Worm (Caenorhabditis elegans): Measurements from ENCODE around the gene mdt-10.

The mdt-10 gene

ce11 chrII:7877744-7878468 lies 23.1 kb upstream of the mdt-10 start, which contains the start of gene T01H3.2:
Gene T01H3.2 (minus strand): TSS chrII:7877994.
- TF ChIP-seq nhr-102 (tag; optimal IDR thresholded peaks at IDR 0.05) (peak; percentile 53), lsy-2 (tag; optimal IDR thresholded peaks at IDR 0.05) (peak in 1 of 2 experiments; percentile 39), unc-39 (tag; optimal IDR thresholded peaks at IDR 0.05) (no peak), ceh-82 (tag; optimal IDR thresholded peaks at IDR 0.05) (no peak), pha-4 (GFP tag; IDR thresholded peaks at IDR 0.05) (no peak), pha-4 (tag; optimal IDR thresholded peaks at IDR 0.05) (no peak), ceh-28 (tag; optimal IDR thresholded peaks at IDR 0.05) (no peak), T20F7.1 (GFP tag; optimal IDR thresholded peaks at IDR 0.05) (peak; percentile 71), Y48G9A.11 (GFP tag; IDR thresholded peaks at IDR 0.05) (0 out of 2 replicates have a peak, but pooled peaks have one; percentile 38), mdt-29 (GFP tag; IDR thresholded peaks at IDR 0.05) (0 out of 2 replicates have a peak, but pooled peaks have one; percentile 20), dve-1 (tag; optimal IDR thresholded peaks at IDR 0.05; ENCODE audit: insufficient read depth) (peak; percentile 37), rbr-2 (tag; optimal IDR thresholded peaks at IDR 0.05) (no peak), lin-38 (GFP tag; IDR thresholded peaks at IDR 0.05) (peak; percentile 52), ama-1 (optimal IDR thresholded peaks at IDR 0.05) (peak; percentile 27), hif-1 (tag; optimal IDR thresholded peaks at IDR 0.05) (no peak), aha-1 (tag) (no peak), mep-1 (tag; optimal IDR thresholded peaks at IDR 0.05) (peak; percentile 26), ZK337.2 (GFP tag; IDR thresholded peaks at IDR 0.05) (no peak), unc-62 (GFP tag; optimal IDR thresholded peaks at IDR 0.05 in 1 of 2) (peak in 1 of 2 experiments; percentile 96), unc-62 (tag; optimal IDR thresholded peaks at IDR 0.05) (no peak), zip-11 (GFP tag; IDR thresholded peaks at IDR 0.05) (no peak), spr-1 (tag; optimal IDR thresholded peaks at IDR 0.05) (peak; percentile 27)

- TF ChIP-seq mxl-3 (GFP tag; optimal IDR thresholded peaks at IDR 0.05) (no peak), rbr-2 (tag; optimal IDR thresholded peaks at IDR 0.05) (peak; percentile 16), lsy-2 (tag; optimal IDR thresholded peaks at IDR 0.05) (peak in 1 of 2 experiments; percentile 83), Y48G9A.11 (GFP tag; IDR thresholded peaks at IDR 0.05) (peak; percentile 59), egl-27 (tag; optimal IDR thresholded peaks at IDR 0.05) (no peak), mxl-2 (GFP tag; conservative IDR thresholded peaks at IDR 0.05) (no peak), nhr-6 (tag; optimal IDR thresholded peaks at IDR 0.05) (peak; percentile 21), pha-4 (GFP tag; IDR thresholded peaks at IDR 0.05) (no peak), pha-4 (tag; optimal IDR thresholded peaks at IDR 0.05) (peak; percentile 65), madf-5 (GFP tag; IDR thresholded peaks at IDR 0.05) (no peak), hlh-30 (tag; optimal IDR thresholded peaks at IDR 0.05; ENCODE audit: insufficient read depth) (peak; percentile 30), fos-1 (tag; optimal IDR thresholded peaks at IDR 0.05) (no peak), lin-38 (GFP tag; IDR thresholded peaks at IDR 0.05) (peak; percentile 20; the same call in 1 of the 2 replicates), mes-2 (tag; optimal IDR thresholded peaks at IDR 0.05; ENCODE audit: poor library complexity, severe bottlenecking) (peak; percentile 67), daf-16 (GFP tag; optimal IDR thresholded peaks at IDR 0.05) (no peak), daf-16 (tag; optimal IDR thresholded peaks at IDR 0.05) (peak; percentile 16), aha-1 (tag) (peak; percentile 86), dpl-1 (GFP tag; optimal IDR thresholded peaks at IDR 0.05) (peak; percentile 41), nhr-102 (tag; optimal IDR thresholded peaks at IDR 0.05) (no peak), F10B5.3 (tag; optimal IDR thresholded peaks at IDR 0.05) (no peak), dmd-8 (GFP tag; IDR thresholded peaks at IDR 0.05) (no peak), gei-8 (GFP tag; optimal IDR thresholded peaks at IDR 0.05) (no peak), T20F7.1 (GFP tag; optimal IDR thresholded peaks at IDR 0.05) (peak; percentile 96), dve-1 (tag; optimal IDR thresholded peaks at IDR 0.05; ENCODE audit: insufficient read depth) (peak; percentile 30), ceh-28 (tag; optimal IDR thresholded peaks at IDR 0.05) (no peak), lin-39 (tag; optimal IDR thresholded peaks at IDR 0.05) (no peak), ztf-11 (tag; optimal IDR thresholded peaks at IDR 0.05) (no peak), ces-1 (GFP tag; optimal IDR thresholded peaks at IDR 0.05) (no peak), dmd-6 (GFP tag; IDR thresholded peaks at IDR 0.05) (no peak)
Measured at ce11 chrII:7873843-7874372, 19.1 kb upstream of the mdt-10 start, which contains the start of gene T01H3.3. Gene T01H3.3 (minus strand): TSS chrII:7873893.

Data from whole organism, L4 larva.